Fruit fly (Drosophila melanogaster) whole organism, larva: ENCODE results near the gene sick.

Source experiments
- noc ChIP-seq: fragments of 200-800 bp; sonication (Bioruptor generic); optimal IDR thresholded peaks from 3 replicates; lab custom pipeline; 2019; ENCODE audit warnings: missing biosample characterization, mild to moderate bottlenecking, missing genetic modification characterization, moderate library complexity

Gene sick

DNA sequence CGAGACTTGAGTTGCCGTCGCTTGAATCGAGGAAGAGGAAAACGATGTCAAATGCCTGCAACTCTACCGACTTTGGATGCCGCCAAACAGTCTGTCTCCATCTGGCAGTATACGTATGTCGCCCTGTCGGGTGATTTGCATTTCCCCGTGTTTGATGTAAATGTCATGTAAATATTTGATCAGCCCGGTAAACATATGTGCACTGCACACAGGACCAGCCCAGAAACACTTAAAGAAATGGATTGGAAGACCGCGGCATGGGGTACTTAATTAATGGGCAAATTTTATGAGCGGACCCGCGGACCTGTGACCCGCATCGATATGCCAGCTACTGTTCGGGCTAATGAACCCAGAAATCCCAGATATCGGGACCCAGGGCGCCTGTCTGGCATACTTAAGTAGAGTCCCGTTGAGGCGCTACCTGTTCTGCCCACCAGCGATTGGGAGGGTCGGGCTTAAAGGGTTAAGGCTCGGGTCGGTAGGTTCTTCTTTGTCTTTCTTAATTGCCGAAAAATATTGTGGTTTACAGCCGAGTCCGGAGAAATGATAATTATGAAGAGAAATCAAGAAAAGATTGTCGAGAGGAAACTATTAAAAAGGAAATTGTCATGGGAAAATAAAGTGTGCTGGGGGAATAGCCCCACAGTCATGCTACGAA, 141.8 kb downstream of the sick start:
- TF ChIP-seq noc (tag; lab: Kevin White, UChicago), result no peak

DNA sequence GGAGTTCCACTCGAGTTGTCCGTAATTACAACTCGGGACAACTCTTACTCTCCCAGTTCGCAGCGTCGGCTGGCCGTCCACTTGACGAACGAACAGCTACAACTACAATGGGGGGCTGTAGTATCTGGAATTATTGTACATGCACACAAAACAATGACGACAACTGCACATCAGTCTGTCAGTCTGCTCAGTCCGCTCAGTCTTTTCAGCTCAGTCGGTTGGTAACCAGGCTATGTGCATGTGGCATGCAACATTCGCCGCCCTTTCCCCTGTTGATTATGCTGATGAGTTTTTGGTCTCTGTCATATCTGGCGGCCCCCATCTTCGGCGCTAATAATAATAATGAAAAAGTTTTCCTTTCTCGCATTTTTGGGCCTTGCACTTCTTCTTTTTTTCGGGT, 143.9 kb downstream of the sick start:
- no peak for TF ChIP-seq noc (tag; lab: Kevin White, UChicago)

DNA sequence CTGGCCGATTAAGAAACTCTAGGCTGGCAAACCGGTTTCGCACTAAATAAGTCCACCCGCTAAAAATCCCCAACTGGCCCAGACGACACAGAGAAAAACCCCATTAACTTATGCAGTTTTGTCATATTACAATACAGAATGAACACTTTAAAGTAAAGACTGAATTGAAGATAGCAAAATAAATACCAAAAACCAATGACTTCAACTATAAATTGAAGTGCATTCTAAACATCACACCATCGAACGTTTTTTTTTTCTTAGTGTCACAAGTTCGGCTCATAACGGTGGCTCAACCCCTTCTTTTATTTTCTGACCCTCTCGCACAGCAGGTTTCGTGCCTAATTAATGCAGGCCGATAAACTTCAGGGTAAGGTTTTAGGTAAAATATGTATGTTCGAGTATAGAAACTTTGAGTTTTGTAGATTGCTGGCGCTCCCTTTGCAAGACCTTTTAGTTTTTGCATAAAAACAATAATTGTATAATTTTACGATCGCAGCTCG, 145.2 kb downstream of the sick start:
- TF ChIP-seq noc (tag; lab: Kevin White, UChicago), result peak; percentile 78

DNA sequence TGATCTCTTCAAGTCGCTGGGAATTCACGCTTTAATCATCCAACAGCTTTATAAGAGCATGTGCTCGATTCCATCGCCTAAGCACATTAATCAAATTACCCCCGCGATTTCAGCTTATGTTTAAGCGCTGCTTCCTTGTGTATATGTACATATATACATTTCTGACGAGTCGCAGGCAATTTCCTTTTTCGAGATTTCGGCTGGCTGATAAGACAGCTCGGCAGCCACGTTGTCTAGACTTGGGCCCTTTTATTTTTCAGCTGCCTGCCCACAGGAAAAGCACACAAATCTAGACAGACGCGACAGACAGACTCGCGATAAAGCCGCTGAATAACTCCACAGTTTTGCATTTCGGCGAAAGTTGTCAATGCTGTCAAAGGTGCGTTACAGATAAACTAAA, 146.3 kb downstream of the sick start:
- no peak for TF ChIP-seq noc (tag; lab: Kevin White, UChicago)

DNA sequence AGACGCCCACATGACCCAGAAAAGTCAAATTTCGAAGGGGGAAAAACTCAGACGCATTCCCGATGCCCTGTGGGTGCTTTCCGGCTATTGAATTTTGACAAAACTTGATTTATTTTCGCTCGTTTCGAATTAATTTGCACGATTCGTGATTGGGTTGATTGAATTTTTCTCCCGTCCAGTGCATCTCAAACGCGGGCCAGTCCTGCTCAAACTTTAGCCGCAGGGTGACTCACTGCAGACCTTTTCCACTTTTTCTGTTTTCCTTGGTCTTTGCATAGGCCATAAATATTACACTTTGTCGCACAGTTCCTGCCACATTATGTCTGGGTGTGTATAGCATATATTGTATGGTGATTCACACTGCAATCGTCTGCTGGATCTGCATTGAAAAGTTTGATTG, 146.9 kb downstream of the sick start:
- no peak for TF ChIP-seq noc (tag; lab: Kevin White, UChicago)

DNA sequence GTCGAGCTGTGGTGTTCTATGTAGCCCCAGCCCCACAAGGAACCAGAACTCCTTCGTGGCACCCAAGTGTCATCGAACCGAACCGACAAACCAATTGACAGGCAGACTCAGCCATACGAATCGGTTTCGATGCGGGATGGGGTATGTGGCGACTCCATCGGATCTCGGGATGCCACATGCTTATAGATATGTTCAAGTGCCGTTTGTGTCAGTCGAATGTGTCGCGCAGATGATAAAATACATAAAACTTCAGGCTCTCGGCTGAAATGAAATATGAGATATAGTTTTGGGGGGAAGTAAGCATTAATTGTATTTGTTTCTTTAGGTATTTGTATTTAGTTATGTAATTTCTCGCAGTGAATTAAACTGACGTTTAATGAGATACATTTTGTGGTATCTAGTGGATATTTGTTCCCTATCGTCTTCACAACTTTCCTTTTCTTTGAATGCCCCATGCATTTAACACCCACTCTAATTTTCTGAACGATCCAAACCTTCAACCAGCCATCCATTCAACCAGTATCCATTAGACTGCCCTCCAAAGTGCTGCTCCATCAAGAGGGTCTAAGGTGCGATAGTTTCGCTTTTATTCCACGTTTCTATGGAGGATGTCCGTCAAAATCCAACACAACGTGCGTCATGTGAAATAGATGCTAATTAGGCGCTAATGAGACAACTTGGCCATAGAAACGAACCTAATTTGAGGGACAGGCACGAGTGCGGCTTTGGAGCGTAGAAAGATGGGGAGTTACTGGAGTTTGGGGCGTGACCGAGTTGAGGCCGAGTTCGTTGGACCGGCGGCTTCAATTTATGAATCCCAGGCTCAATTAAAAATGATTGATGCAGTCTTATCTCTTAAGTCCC, 148.4 kb downstream of the sick start:
- no peak for TF ChIP-seq noc (tag; lab: Kevin White, UChicago)

DNA sequence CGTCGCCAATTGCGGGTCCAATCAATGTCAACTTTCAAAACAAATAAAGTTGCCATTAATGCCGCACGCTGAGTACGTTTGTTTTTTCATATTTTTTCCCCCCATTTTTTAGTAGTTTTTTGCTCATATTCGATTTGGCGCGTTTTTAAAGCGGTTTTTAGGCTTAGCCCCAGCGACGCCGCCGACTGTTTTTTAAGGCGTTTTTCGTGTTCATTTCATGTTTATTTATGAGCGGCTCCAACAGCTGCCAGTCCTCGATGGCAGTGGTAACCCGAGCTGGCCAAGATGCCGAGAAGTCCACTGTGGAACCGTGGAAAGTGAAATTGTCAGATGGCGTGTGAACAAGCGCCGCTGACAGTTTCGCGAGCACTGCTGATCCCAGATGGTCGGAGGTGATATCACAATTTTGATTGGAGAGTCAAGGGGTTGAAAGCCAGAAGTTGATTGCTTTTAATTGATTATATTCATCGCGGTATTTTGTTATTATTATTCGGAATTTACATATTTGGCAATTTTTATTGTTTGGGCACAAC, 151.9 kb downstream of the sick start:
- no peak for TF ChIP-seq noc (tag; lab: Kevin White, UChicago)

DNA sequence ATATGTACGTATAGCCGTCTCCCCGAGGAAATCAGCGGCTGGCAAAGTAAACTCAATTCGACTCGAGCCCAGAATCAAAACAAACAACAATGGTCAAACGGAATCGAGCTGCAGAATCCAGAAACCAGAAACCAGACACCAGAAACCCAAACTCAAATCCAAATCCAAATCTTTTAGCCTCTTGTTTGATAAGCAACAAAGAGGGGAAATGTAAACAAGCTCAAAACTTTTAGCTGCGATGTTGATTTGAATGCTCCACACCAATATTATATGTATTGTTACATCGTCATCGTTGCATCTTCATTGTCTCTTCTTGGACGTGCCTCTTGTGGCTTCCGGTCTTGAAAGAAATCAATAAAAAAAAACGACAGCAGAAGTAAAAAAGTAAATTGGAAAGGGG, 153.4 kb downstream of the sick start:
- TF ChIP-seq noc (tag; lab: Kevin White, UChicago), result no peak

DNA sequence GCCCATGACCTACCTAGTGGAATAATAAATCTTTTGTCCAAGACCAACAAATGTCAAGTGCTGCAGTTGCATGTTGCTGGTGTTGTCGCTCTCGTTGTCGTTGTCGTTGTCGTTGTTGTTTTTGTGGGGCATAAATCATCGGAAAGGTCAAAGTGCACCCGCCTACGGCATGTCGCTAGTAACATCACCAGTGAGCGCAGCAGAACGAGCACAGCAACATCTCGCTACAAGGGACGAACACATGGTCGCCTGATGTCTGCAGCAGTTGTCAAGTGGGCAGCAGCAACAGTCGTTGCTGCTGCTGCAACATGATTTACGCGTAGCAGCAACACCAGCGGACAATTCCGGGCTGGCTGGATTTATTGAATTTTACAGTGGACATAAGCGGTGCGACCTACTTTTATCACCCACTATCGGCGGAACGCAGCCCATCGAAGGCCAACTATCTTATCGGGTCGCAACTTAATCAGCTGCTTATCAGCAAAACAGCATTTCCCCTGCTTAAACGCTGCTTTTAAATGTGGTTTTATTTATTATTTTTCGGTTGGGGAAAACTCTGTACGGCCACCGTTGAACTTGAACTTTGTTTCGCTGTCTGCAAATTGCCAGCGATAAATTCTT, 155.5 kb downstream of the sick start:
- TF ChIP-seq noc (tag; lab: Kevin White, UChicago), result peak; percentile 2

DNA sequence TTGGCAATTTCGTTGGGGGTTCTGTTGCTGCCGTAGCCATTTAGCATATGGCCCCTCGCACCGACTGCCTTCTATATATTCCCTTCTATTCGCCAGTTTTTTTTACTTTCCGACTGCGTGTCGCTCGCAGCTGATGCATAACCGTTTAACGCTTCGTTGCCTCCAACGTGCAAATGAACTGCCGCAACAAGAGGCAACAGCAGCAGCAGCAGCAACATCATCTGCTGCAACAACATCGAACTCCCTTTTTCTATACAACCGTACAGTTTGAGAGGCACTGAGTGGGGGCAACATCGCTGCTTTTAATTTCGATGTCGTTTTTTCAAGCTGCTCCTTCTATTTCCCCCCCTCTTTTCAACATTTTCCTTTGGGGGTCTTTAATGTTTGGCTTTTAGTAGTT, 156.1 kb downstream of the sick start:
- no peak for TF ChIP-seq noc (tag; lab: Kevin White, UChicago)

DNA sequence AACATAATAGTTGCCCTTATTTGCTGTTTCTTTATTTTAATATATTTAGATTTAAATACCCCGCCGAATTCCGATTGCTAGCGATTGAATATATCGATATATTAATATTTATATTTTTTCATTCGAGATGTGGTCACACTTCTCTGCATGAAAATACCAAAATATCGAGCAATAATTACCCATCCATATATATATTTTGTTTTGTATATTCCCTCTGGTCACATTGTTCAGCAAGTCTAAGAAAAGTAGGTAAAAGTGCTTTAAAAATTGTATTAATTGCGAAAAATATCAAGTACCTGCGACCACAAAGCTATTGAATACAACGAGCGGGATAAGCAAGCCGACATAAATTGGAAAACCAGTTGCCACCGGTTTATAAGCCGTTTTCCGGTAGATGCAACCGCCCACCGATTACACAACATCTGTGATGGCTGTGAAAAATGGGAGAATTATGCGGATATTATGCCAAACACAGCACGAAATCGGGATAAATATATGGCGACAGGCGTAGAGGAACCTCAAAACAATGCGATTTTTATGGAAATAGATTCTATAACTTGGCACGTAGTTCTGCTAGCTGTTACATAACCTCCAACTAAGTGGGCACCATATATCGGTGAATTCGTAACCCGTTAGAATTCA, 162.5 kb downstream of the sick start, which contains the start of gene COX4:
COX4 (plus strand) TSS at position 194 of the 642 bp plus-strand sequence.
- TF ChIP-seq noc (tag; lab: Kevin White, UChicago), result no peak

DNA sequence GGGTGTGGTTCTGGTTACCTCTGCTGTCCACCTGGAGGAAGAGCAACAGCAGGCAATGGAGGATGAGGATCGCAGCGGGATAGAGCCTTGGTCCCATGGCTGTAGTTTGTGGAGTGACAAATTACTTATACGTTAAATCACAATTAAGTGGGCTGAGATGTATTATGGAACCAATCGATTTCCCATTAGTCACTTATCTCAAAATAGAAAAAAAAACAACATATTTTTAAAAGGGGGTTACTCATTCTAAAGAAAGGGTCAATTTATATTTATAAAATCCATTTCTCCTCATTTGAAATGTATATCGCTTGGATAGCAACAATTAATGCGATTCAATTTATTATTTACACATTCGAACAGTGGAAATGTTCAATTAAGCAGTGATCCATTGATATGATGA, 164.8 kb downstream of the sick start, which contains the start of gene CG34051:
CG34051 (minus strand) TSS at position 101 of the 400 bp plus-strand sequence.
- no peak for TF ChIP-seq noc (tag; lab: Kevin White, UChicago)

DNA sequence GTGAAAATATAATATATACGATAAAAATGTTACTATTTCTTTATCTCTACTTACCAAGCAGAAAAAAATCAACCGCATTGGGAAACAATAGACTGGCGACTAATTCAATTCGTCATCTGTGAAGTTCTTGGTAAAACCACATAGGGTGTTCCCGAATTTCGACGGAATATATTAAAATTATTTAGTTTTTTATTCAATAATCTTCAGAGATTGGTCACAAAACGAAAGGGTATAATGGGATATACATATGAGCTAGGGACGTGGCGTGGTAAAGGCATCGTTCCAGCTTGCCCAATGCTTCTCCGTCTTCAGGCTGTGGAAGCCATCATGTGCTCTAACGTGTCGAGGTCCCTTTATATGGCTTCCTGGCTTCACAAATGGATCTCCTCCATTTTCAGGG, 165.4 kb downstream of the sick start, which contains the start of gene CG42866:
CG42866 (minus strand) TSS at position 101 of the 400 bp plus-strand sequence.
- no peak for TF ChIP-seq noc (tag; lab: Kevin White, UChicago)

DNA sequence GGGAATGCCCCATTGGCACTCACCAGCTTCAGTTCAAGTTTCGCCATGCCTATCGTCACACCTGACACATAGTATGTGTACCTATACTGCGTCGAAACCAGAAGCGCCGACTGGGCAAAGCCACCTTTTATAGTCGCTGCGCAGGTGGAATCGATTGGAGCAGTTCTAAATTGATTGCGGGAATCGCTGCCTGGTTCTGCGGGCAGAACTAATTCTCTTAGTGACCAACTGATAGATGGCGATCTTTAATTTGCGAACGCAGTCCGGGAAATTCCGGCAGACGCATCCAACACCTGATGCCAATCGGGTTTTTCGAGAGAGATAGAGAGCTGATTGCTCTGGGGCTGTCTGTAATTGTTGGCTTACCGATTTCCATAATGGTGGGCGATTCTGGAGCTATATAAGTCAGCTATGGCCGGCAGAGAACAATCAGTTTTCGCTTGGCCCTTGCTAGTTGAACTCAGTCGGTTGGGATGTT, 166.1 kb downstream of the sick start, which contains the start of the genes CG13965 and CG16772:
CG13965 (minus strand) TSS at position 101 of the 478 bp plus-strand sequence.
CG16772 (plus strand) TSS at position 428 of the 478 bp plus-strand sequence.
- no peak for TF ChIP-seq noc (tag; lab: Kevin White, UChicago)

DNA sequence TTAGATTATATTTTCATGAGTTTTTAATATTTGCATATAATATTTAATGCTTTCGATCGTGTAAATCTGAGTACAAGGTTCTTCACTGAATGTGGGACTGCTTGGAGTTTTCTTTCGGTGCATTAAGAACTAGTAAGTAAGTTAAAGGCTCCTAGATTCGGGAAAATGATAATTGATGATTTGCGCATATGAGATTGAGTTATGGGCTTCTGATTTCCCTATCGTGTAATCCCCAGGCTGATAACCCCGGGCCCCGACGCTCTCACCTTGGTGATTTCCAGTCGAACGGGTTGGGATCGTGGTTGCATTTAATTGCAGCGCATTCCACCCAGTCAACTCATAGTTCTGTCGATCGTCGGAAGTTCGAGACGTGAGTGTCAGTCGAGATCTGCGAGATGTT, 167.7 kb downstream of the sick start, which contains the start of gene CG10680:
CG10680 (plus strand) TSS at position 301 of the 400 bp plus-strand sequence.
- TF ChIP-seq noc (tag; lab: Kevin White, UChicago), result no peak
